Worm (Caenorhabditis elegans) whole organism, L4 larva: ENCODE measurements around the gene T28A8.2.

Experiments
- F37D6.2 ChIP-seq: sonication (generic microtip); optimal IDR thresholded peaks from 2 replicates; lab custom pipeline; 2016; ENCODE audit warnings: mild to moderate bottlenecking, missing genetic modification characterization, missing compliant biosample characterization
- R02D3.7 ChIP-seq: fragments of 150-350 bp; sonication (generic microtip); optimal IDR thresholded peaks from 3 replicates; lab custom pipeline; 2014; ENCODE audit warnings: missing biosample characterization, missing genetic modification characterization
- T26A8.4 ChIP-seq: fragments of 200-800 bp; sonication (Bioruptor generic); IDR thresholded peaks from 2 replicates; pipeline ENCODE4 v1.3.6; 2022; ENCODE audit warnings: missing genetic modification characterization, missing compliant biosample characterization
- Y48G9A.11 ChIP-seq: fragments of 200-800 bp; sonication (Bioruptor generic); IDR thresholded peaks from 2 replicates; pipeline ENCODE4 v1.3.6; 2022; ENCODE audit warnings: missing genetic modification reagents, missing genetic modification characterization, missing compliant biosample characterization
- ZK337.2 ChIP-seq: fragments of 200-800 bp; sonication (Bioruptor generic); IDR thresholded peaks from 2 replicates; pipeline ENCODE4 v1.3.6; 2022; ENCODE audit warnings: missing genetic modification reagents, missing genetic modification characterization, missing compliant biosample characterization
- ama-1 ChIP-seq: fragments of 150-350 bp; optimal IDR thresholded peaks from 2 replicates; lab custom pipeline; 2014; ENCODE audit warnings: inconsistent platforms, mixed read lengths
- arid-1 ChIP-seq: fragments of 200-800 bp; sonication (Bioruptor generic); conservative IDR thresholded peaks from 2 replicates; pipeline ENCODE4 v1.3.6; 2022; ENCODE audit warnings: missing genetic modification reagents, missing genetic modification characterization, missing compliant biosample characterization
- attf-4 ChIP-seq: sonication (generic microtip); optimal IDR thresholded peaks from 3 replicates; lab custom pipeline; 2017; ENCODE audit warnings: missing biosample characterization, missing genetic modification characterization
- ceh-28 ChIP-seq: fragments of 150-350 bp; optimal IDR thresholded peaks from 2 replicates; lab custom pipeline; 2014; ENCODE audit warnings: missing biosample characterization, missing genetic modification reagents, missing genetic modification characterization
- ceh-44 ChIP-seq: fragments of 200-800 bp; sonication (Bioruptor generic); IDR thresholded peaks from 2 replicates; pipeline ENCODE4 v1.3.6; 2022; ENCODE audit warnings: missing genetic modification reagents, missing genetic modification characterization, missing compliant biosample characterization
- ces-1 ChIP-seq: fragments of 150-350 bp; sonication (generic microtip); optimal IDR thresholded peaks from 4 replicates; lab custom pipeline; 2014; ENCODE audit warnings: missing biosample characterization, missing genetic modification reagents, missing genetic modification characterization
- ctbp-1 ChIP-seq: fragments of 200-800 bp; sonication (Bioruptor generic); IDR thresholded peaks from 2 replicates; pipeline ENCODE4 v1.3.6; 2022; ENCODE audit warnings: missing genetic modification reagents, missing genetic modification characterization, missing compliant biosample characterization
- daf-12 ChIP-seq: fragments of 150-350 bp; optimal IDR thresholded peaks from 2 replicates; lab custom pipeline; 2014; ENCODE audit warnings: missing biosample characterization, missing genetic modification reagents, missing genetic modification characterization
- daf-16 ChIP-seq, 3 experiments: sonication (generic microtip); optimal IDR thresholded peaks; 2 replicates each; lab custom pipeline; 2016 to 2017; ENCODE audit warnings: missing genetic modification characterization in 3 of 3, missing genetic modification reagents in 3 of 3, mild to moderate bottlenecking in 2 of 3, missing compliant biosample characterization in 2 of 3, missing biosample characterization in 1 of 3, moderate library complexity in 1 of 3
- daf-8 ChIP-seq: fragments of 200-800 bp; sonication (Bioruptor generic); IDR thresholded peaks from 2 replicates; pipeline ENCODE4 v1.3.6; 2022; ENCODE audit warnings: missing genetic modification characterization, missing compliant biosample characterization
- dpl-1 ChIP-seq: fragments of 150-350 bp; optimal IDR thresholded peaks from 2 replicates; lab custom pipeline; 2014; ENCODE audit warnings: missing biosample characterization, missing genetic modification reagents, missing genetic modification characterization
- dve-1 ChIP-seq: sonication (generic microtip); optimal IDR thresholded peaks from 2 replicates; lab custom pipeline; 2017; ENCODE audit warnings: antibody characterized with exemption, mild to moderate bottlenecking, missing genetic modification characterization, missing compliant biosample characterization; ENCODE audit not compliant: insufficient read depth
- egl-27 ChIP-seq: sonication (generic microtip); optimal IDR thresholded peaks from 3 replicates; lab custom pipeline; 2017; ENCODE audit warnings: missing biosample characterization, missing genetic modification reagents, missing genetic modification characterization
- fkh-10 ChIP-seq: fragments of 150-350 bp; optimal IDR thresholded peaks from 2 replicates; lab custom pipeline; 2014; ENCODE audit warnings: missing biosample characterization, missing genetic modification reagents, missing genetic modification characterization
- fos-1 ChIP-seq: fragments of 150-350 bp; optimal IDR thresholded peaks from 2 replicates; lab custom pipeline; 2014; ENCODE audit warnings: missing biosample characterization, missing genetic modification characterization
- gei-8 ChIP-seq: fragments of 200-800 bp; sonication (Bioruptor generic); optimal IDR thresholded peaks from 2 replicates; lab custom pipeline; 2018; ENCODE audit warnings: mild to moderate bottlenecking, missing genetic modification characterization, missing compliant biosample characterization
- hif-1 ChIP-seq, 2 experiments: sonication (generic microtip); optimal IDR thresholded peaks; 2 replicates each; lab custom pipeline; 2016 to 2017; ENCODE audit warnings: missing compliant biosample characterization in 2 of 2, missing genetic modification characterization in 2 of 2, missing genetic modification reagents in 2 of 2, missing genotype in 2 of 2, mild to moderate bottlenecking in 1 of 2
- jun-1 ChIP-seq: fragments of 150-350 bp; optimal IDR thresholded peaks from 2 replicates; lab custom pipeline; 2014; ENCODE audit warnings: missing biosample characterization, missing genetic modification reagents, missing genetic modification characterization
- lim-7 ChIP-seq: fragments of 200-800 bp; sonication (Bioruptor generic); IDR thresholded peaks from 2 replicates; pipeline ENCODE4 v1.3.6; 2022; ENCODE audit warnings: missing genetic modification characterization, missing compliant biosample characterization
- lin-29 ChIP-seq: fragments of 200-800 bp; sonication (Bioruptor generic); IDR thresholded peaks from 2 replicates; pipeline ENCODE4 v1.3.6; 2022; ENCODE audit warnings: missing genetic modification reagents, missing genetic modification characterization, missing compliant biosample characterization
- lin-38 ChIP-seq: fragments of 200-800 bp; sonication (Bioruptor generic); IDR thresholded peaks from 2 replicates; pipeline ENCODE4 v1.3.6; 2022; ENCODE audit warnings: missing genetic modification reagents, missing genetic modification characterization, missing compliant biosample characterization
- mdl-1 ChIP-seq, 2 experiments: fragments of 150-350 bp in 1 of 2; sonication (generic microtip) in 1 of 2; optimal IDR thresholded peaks; 2 replicates each; lab custom pipeline; 2014 to 2017; ENCODE audit warnings: missing biosample characterization in 2 of 2, missing genetic modification characterization in 2 of 2
- mep-1 ChIP-seq: fragments of 150-350 bp; sonication (generic microtip); optimal IDR thresholded peaks from 3 replicates; lab custom pipeline; 2014; ENCODE audit warnings: missing biosample characterization, missing genetic modification characterization
- mxl-2 ChIP-seq: fragments of 200-800 bp; sonication (Bioruptor generic); conservative IDR thresholded peaks from 2 replicates; pipeline ENCODE4 v1.3.6; 2022; ENCODE audit warnings: missing genetic modification reagents, missing genetic modification characterization, missing compliant biosample characterization
- mxl-3 ChIP-seq: fragments of 200-800 bp; sonication (Bioruptor generic); optimal IDR thresholded peaks from 2 replicates; lab custom pipeline; 2018; ENCODE audit warnings: mild to moderate bottlenecking, missing genetic modification characterization, missing compliant biosample characterization
- nhr-11 ChIP-seq: fragments of 150-350 bp; optimal IDR thresholded peaks from 2 replicates; lab custom pipeline; 2014; ENCODE audit warnings: missing biosample characterization, missing genetic modification characterization
- nhr-48 ChIP-seq: sonication (generic microtip); optimal IDR thresholded peaks from 2 replicates; lab custom pipeline; 2016; ENCODE audit warnings: mild to moderate bottlenecking, missing genetic modification characterization, missing compliant biosample characterization
- nhr-76 ChIP-seq: fragments of 150-350 bp; optimal IDR thresholded peaks from 2 replicates; lab custom pipeline; 2014; ENCODE audit warnings: missing biosample characterization, missing genetic modification characterization
- pha-4 ChIP-seq, 2 experiments: fragments of 150-350 bp in 1 of 2; fragments of 200-800 bp in 1 of 2; sonication (Bioruptor generic) in 1 of 2; IDR thresholded peaks in 1 of 2; optimal IDR thresholded peaks in 1 of 2; 2 replicates each; pipeline versions ENCODE4 v1.3.6 to Lab custom; 2014 to 2022; ENCODE audit warnings: missing genetic modification characterization in 2 of 2, missing genetic modification reagents in 2 of 2, missing biosample characterization in 1 of 2, missing compliant biosample characterization in 1 of 2
- rbr-2 ChIP-seq: sonication (generic microtip); optimal IDR thresholded peaks from 2 replicates; lab custom pipeline; 2016; ENCODE audit warnings: missing genotype, missing genetic modification characterization, missing compliant biosample characterization
- saeg-2 ChIP-seq: fragments of 200-800 bp; sonication (Bioruptor generic); IDR thresholded peaks from 2 replicates; pipeline ENCODE4 v1.3.6; 2022; ENCODE audit warnings: missing genetic modification reagents, missing genetic modification characterization, missing compliant biosample characterization
- set-16 ChIP-seq: fragments of 200-800 bp; sonication (Bioruptor generic); IDR thresholded peaks from 2 replicates; pipeline ENCODE4 v1.3.6; 2022; ENCODE audit warnings: missing genetic modification reagents, missing genetic modification characterization, missing compliant biosample characterization
- snpc-1.2 ChIP-seq: fragments of 200-800 bp; sonication (Bioruptor generic); IDR thresholded peaks from 2 replicates; pipeline ENCODE4 v1.3.6; 2022; ENCODE audit warnings: missing genetic modification reagents, missing genetic modification characterization, missing compliant biosample characterization
- spr-1 ChIP-seq: sonication (generic microtip); optimal IDR thresholded peaks from 2 replicates; lab custom pipeline; 2016; ENCODE audit warnings: mild to moderate bottlenecking, missing genetic modification characterization, missing compliant biosample characterization
- tra-1 ChIP-seq: fragments of 200-800 bp; sonication (Bioruptor generic); IDR thresholded peaks from 2 replicates; pipeline ENCODE4 v1.3.6; 2022; ENCODE audit warnings: missing genetic modification reagents, missing genetic modification characterization, missing compliant biosample characterization
- unc-130 ChIP-seq: sonication (generic microtip); optimal IDR thresholded peaks from 2 replicates; lab custom pipeline; 2016; ENCODE audit warnings: missing genetic modification reagents, missing genetic modification characterization, missing compliant biosample characterization
- unc-62 ChIP-seq, 3 experiments: fragments of 150-350 bp in 1 of 3; sonication (generic microtip); optimal IDR thresholded peaks in 2 of 3; peaks in 1 of 3; 1 replicate in 1 of 3; 2 replicates in 2 of 3; lab custom pipeline; 2014 to 2017; ENCODE audit warnings: missing biosample characterization in 3 of 3, missing genetic modification characterization in 3 of 3, missing genetic modification reagents in 3 of 3, missing genotype in 1 of 3
- vab-7 ChIP-seq: fragments of 200-800 bp; sonication (Bioruptor generic); IDR thresholded peaks from 2 replicates; pipeline ENCODE4 v1.3.6; 2022; ENCODE audit warnings: missing genetic modification reagents, missing genetic modification characterization, missing compliant biosample characterization
- zfp-2 ChIP-seq: sonication (generic microtip); optimal IDR thresholded peaks from 2 replicates; lab custom pipeline; 2016; ENCODE audit warnings: mild to moderate bottlenecking, missing genetic modification characterization, missing compliant biosample characterization
- zfp-3 ChIP-seq: fragments of 200-800 bp; sonication (Bioruptor generic); conservative IDR thresholded peaks from 2 replicates; pipeline ENCODE4 v1.3.6; 2022; ENCODE audit warnings: missing genetic modification reagents, missing genetic modification characterization, missing compliant biosample characterization
- zip-11 ChIP-seq: fragments of 200-800 bp; sonication (Bioruptor generic); IDR thresholded peaks from 2 replicates; pipeline ENCODE4 v1.3.6; 2022; ENCODE audit warnings: missing genetic modification characterization, missing compliant biosample characterization

Gene T28A8.2

DNA sequence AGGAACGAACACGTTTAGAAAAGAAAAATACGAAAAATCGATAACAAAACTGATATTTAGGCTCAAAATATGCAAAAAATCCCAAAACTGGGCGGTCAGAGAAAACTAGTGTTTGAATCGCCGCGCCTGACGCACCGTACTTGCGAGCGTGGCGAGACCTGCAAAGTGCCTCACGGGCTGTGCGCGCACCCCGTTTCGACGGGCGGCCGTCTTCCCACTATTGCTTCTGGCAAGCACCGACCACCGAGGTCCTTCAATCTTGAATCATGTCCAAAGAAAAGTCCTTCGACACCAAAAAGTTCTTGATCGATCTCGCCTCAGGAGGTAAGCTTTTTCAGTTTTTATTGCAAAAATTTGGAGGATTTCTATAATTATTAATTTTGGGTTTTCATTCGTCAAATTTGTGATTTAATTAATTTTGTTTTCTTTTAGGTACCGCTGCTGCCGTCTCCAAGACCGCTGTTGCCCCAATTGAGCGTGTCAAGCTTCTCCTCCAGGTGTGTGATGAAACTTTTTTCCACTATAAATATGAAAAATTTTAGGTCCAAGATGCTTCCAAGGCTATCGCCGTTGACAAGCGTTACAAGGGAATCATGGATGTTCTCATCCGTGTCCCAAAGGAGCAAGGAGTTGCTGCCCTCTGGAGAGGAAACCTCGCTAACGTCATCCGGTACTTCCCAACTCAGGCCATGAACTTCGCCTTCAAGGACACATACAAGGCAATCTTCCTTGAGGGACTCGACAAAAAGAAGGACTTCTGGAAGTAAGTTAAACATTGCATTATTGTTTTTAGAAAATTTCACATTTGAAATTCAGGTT lies 32.3 kb downstream of the T28A8.2 start, which contains the start of gene ant-1.1 (continued):
- TF ChIP-seq mxl-3 (GFP tag; lab: Kevin White, UChicago): peak; percentile 70
- peak; percentile 98 for TF ChIP-seq zfp-2 (tag; lab: Kevin White, UChicago)
- TF ChIP-seq spr-1: peak; percentile 76
- peak; percentile 64 for TF ChIP-seq fkh-10 (GFP tag; lab: Kevin White, UChicago)
- TF ChIP-seq hif-1 (tag; optimal IDR thresholded peaks at IDR 0.05; lab: Kevin White, UChicago): peak in 1 of 2 experiments; percentile 90
- TF ChIP-seq lim-7 (GFP tag; lab: Robert Waterston, UW): peak; percentile 64; the same call in 1 of the 2 replicates
- peak; percentile 89 for TF ChIP-seq nhr-11 (tag; lab: Kevin White, UChicago)
- TF ChIP-seq zip-11: no peak
- peak; percentile 90 for TF ChIP-seq arid-1 (GFP tag; lab: Robert Waterston, UW)
- TF ChIP-seq lin-38: peak; percentile 89
- TF ChIP-seq ama-1: peak; percentile 97
- TF ChIP-seq set-16 (GFP tag; lab: Robert Waterston, UW): peak; percentile 95
- peak; percentile 85 for TF ChIP-seq F37D6.2 (tag; lab: Kevin White, UChicago)
- peak; percentile 35 to 52 for TF ChIP-seq daf-16 (GFP tag; optimal IDR thresholded peaks at IDR 0.05; lab: Kevin White, UChicago)
- peak; percentile 59 for TF ChIP-seq daf-16 (tag; optimal IDR thresholded peaks at IDR 0.05; lab: Kevin White, UChicago)
- TF ChIP-seq ZK337.2: peak; percentile 76
- 0 out of 2 replicates have a peak, but pooled peaks have one; percentile 59 for TF ChIP-seq vab-7 (GFP tag; lab: Robert Waterston, UW)
- TF ChIP-seq pha-4 (GFP tag; IDR thresholded peaks at IDR 0.05; lab: Robert Waterston, UW): peak; percentile 83
- no peak for TF ChIP-seq pha-4 (tag; optimal IDR thresholded peaks at IDR 0.05; lab: Kevin White, UChicago)
- TF ChIP-seq zfp-3 (GFP tag; lab: Robert Waterston, UW): peak; percentile 91
- TF ChIP-seq jun-1 (tag; lab: Kevin White, UChicago): peak; percentile 47
- TF ChIP-seq unc-62 (GFP tag; optimal IDR thresholded peaks at IDR 0.05 in 1 of 2; lab: Kevin White, UChicago): peak in 1 of 2 experiments; percentile 82
- TF ChIP-seq unc-62 (tag; optimal IDR thresholded peaks at IDR 0.05; lab: Kevin White, UChicago): no peak
- TF ChIP-seq attf-4 (tag; lab: Kevin White, UChicago): no peak
- peak; percentile 78 for TF ChIP-seq lin-29
- peak; percentile 4 to 50 for TF ChIP-seq mdl-1 (tag; optimal IDR thresholded peaks at IDR 0.05; lab: Kevin White, UChicago)
- peak; percentile 63 for TF ChIP-seq nhr-48 (tag; lab: Kevin White, UChicago)
- TF ChIP-seq snpc-1.2: 0 out of 2 replicates have a peak, but pooled peaks have one; percentile 43
- peak; percentile 98 for TF ChIP-seq dpl-1 (GFP tag; lab: Kevin White, UChicago)
- peak; percentile 47; the same call in 1 of the 2 replicates for TF ChIP-seq Y48G9A.11 (GFP tag; lab: Robert Waterston, UW)
- no peak for TF ChIP-seq R02D3.7
- no peak for TF ChIP-seq daf-8 (GFP tag; lab: Robert Waterston, UW)
- TF ChIP-seq ceh-28 (tag; lab: Kevin White, UChicago): peak; percentile 53
- no peak for TF ChIP-seq daf-12
- peak; percentile 81 for TF ChIP-seq unc-130 (GFP tag; lab: Kevin White, UChicago)
- peak; percentile 93 for TF ChIP-seq dve-1 (tag; lab: Kevin White, UChicago)
- TF ChIP-seq ceh-44 (GFP tag; lab: Robert Waterston, UW): peak; percentile 47; the same call in 1 of the 2 replicates
- TF ChIP-seq gei-8 (GFP tag; lab: Kevin White, UChicago): peak; percentile 56
- TF ChIP-seq tra-1 (GFP tag; lab: Robert Waterston, UW): peak; percentile 81
- TF ChIP-seq mep-1 (tag; lab: Kevin White, UChicago): peak; percentile 94
- TF ChIP-seq ces-1 (GFP tag; lab: Kevin White, UChicago): no peak
- peak; percentile 92 for TF ChIP-seq rbr-2 (tag; lab: Kevin White, UChicago)
- peak; percentile 75 for TF ChIP-seq ctbp-1 (GFP tag; lab: Robert Waterston, UW)
- TF ChIP-seq nhr-76 (tag; lab: Kevin White, UChicago): no peak
- TF ChIP-seq fos-1 (tag; lab: Kevin White, UChicago): no peak
- TF ChIP-seq saeg-2 (GFP tag; lab: Robert Waterston, UW): peak; percentile 86
- TF ChIP-seq T26A8.4 (GFP tag; lab: Robert Waterston, UW): peak; percentile 94
- TF ChIP-seq mxl-2 (GFP tag; lab: Robert Waterston, UW): no peak
- TF ChIP-seq egl-27: no peak
